Worm (Caenorhabditis elegans) whole organism, mixed stage, embryonic: ENCODE measurements around the gene T10G3.1.

Source experiments
- M03D4.4 ChIP-seq: sonication (generic microtip); optimal IDR thresholded peaks from 2 replicates; lab custom pipeline; 2017; ENCODE audit warnings: mild to moderate bottlenecking, missing genetic modification characterization, missing compliant biosample characterization
- bed-3 ChIP-seq: fragments of 200-800 bp; sonication (Bioruptor generic); optimal IDR thresholded peaks from 3 replicates; lab custom pipeline; 2018; ENCODE audit warnings: mild to moderate bottlenecking, missing genetic modification characterization, moderate library complexity, missing compliant biosample characterization
- blmp-1 ChIP-seq: fragments of 150-350 bp; optimal IDR thresholded peaks from 2 replicates; lab custom pipeline; 2014; ENCODE audit warnings: missing biosample characterization, missing genetic modification characterization
- ceh-43 ChIP-seq: fragments of 200-800 bp; sonication (Bioruptor generic); optimal IDR thresholded peaks from 2 replicates; lab custom pipeline; 2018; ENCODE audit warnings: mild to moderate bottlenecking, missing genetic modification characterization, moderate library complexity, missing compliant biosample characterization
- ceh-83 ChIP-seq: fragments of 200-800 bp; sonication (Bioruptor generic); optimal IDR thresholded peaks from 2 replicates; lab custom pipeline; 2018; ENCODE audit warnings: mild to moderate bottlenecking, missing genetic modification characterization, missing compliant biosample characterization
- ces-1 ChIP-seq: fragments of 150-350 bp; optimal IDR thresholded peaks from 2 replicates; lab custom pipeline; 2014; ENCODE audit warnings: missing biosample characterization, missing genetic modification reagents, missing genetic modification characterization
- cnd-1 ChIP-seq: fragments of 200-800 bp; sonication (Bioruptor generic); optimal IDR thresholded peaks from 2 replicates; lab custom pipeline; 2018; ENCODE audit warnings: mild to moderate bottlenecking, missing genetic modification characterization, missing compliant biosample characterization
- drap-1 ChIP-seq: fragments of 200-800 bp; sonication (Bioruptor generic); optimal IDR thresholded peaks from 3 replicates; lab custom pipeline; 2018; ENCODE audit warnings: mild to moderate bottlenecking, missing genetic modification characterization, missing compliant biosample characterization
- elt-1 ChIP-seq: sonication (generic microtip); optimal IDR thresholded peaks from 2 replicates; lab custom pipeline; 2017; ENCODE audit warnings: missing genetic modification characterization, mild to moderate bottlenecking, missing compliant biosample characterization, antibody characterized with exemption, moderate library complexity, borderline replicate concordance; ENCODE audit not compliant: insufficient read depth
- elt-3 ChIP-seq: fragments of 150-350 bp; optimal IDR thresholded peaks from 2 replicates; lab custom pipeline; 2014; ENCODE audit warnings: missing biosample characterization, missing genetic modification characterization
- flh-1 ChIP-seq: fragments of 200-800 bp; sonication (Bioruptor generic); optimal IDR thresholded peaks from 2 replicates; lab custom pipeline; 2018; ENCODE audit warnings: mild to moderate bottlenecking, missing genetic modification characterization, moderate library complexity, missing compliant biosample characterization
- ham-2 ChIP-seq: fragments of 200-800 bp; sonication (Bioruptor generic); optimal IDR thresholded peaks from 2 replicates; lab custom pipeline; 2018; ENCODE audit warnings: mild to moderate bottlenecking, missing genetic modification characterization, missing compliant biosample characterization
- hlh-1 ChIP-seq: fragments of 150-350 bp; optimal IDR thresholded peaks from 2 replicates; lab custom pipeline; 2014; ENCODE audit warnings: missing biosample characterization, missing genetic modification reagents, missing genetic modification characterization
- lin-13 ChIP-seq: fragments of 150-350 bp; optimal IDR thresholded peaks from 2 replicates; lab custom pipeline; 2014; ENCODE audit warnings: missing biosample characterization, missing genetic modification characterization
- lin-32 ChIP-seq: fragments of 200-800 bp; sonication (Bioruptor generic); optimal IDR thresholded peaks from 2 replicates; lab custom pipeline; 2018; ENCODE audit warnings: mild to moderate bottlenecking, missing genetic modification characterization, missing compliant biosample characterization
- lsy-2 ChIP-seq: fragments of 150-350 bp; optimal IDR thresholded peaks from 2 replicates; lab custom pipeline; 2014; ENCODE audit warnings: missing biosample characterization, missing genetic modification characterization
- mab-5 ChIP-seq: fragments of 150-350 bp; optimal IDR thresholded peaks from 2 replicates; lab custom pipeline; 2014; ENCODE audit warnings: missing biosample characterization, missing genetic modification characterization
- mep-1 ChIP-seq: fragments of 150-350 bp; optimal IDR thresholded peaks from 2 replicates; lab custom pipeline; 2017; ENCODE audit warnings: missing biosample characterization, missing genetic modification reagents, missing genetic modification characterization, inconsistent platforms
- mls-2 ChIP-seq: sonication (generic microtip); optimal IDR thresholded peaks from 2 replicates; lab custom pipeline; 2016; ENCODE audit warnings: mild to moderate bottlenecking, missing genetic modification characterization, moderate library complexity, missing compliant biosample characterization
- nhr-12 ChIP-seq: fragments of 150-350 bp; optimal IDR thresholded peaks from 2 replicates; lab custom pipeline; 2014; ENCODE audit warnings: missing biosample characterization, missing genetic modification characterization
- nhr-2 ChIP-seq: fragments of 150-350 bp; optimal IDR thresholded peaks from 2 replicates; lab custom pipeline; 2014; ENCODE audit warnings: missing biosample characterization, missing genetic modification characterization
- nhr-237 ChIP-seq: fragments of 150-350 bp; optimal IDR thresholded peaks from 2 replicates; lab custom pipeline; 2014; ENCODE audit warnings: missing biosample characterization, missing genetic modification characterization
- nhr-76 ChIP-seq: sonication (generic microtip); optimal IDR thresholded peaks from 2 replicates; lab custom pipeline; 2017; ENCODE audit warnings: missing biosample characterization, missing genetic modification characterization
- pha-4 ChIP-seq: fragments of 150-350 bp; optimal IDR thresholded peaks from 2 replicates; lab custom pipeline; 2018; ENCODE audit warnings: missing biosample characterization, missing genetic modification reagents, missing genetic modification characterization
- sem-2 ChIP-seq: fragments of 200-800 bp; sonication (Bioruptor generic); optimal IDR thresholded peaks from 2 replicates; lab custom pipeline; 2018; ENCODE audit warnings: mild to moderate bottlenecking, missing genetic modification characterization, missing compliant biosample characterization
- snpc-4 ChIP-seq: fragments of 150-350 bp; optimal IDR thresholded peaks from 2 replicates; lab custom pipeline; 2014; ENCODE audit warnings: missing biosample characterization, missing genetic modification characterization
- sptf-1 ChIP-seq: sonication (generic microtip); optimal IDR thresholded peaks from 2 replicates; lab custom pipeline; 2017; ENCODE audit warnings: mild to moderate bottlenecking, missing genetic modification characterization, moderate library complexity, missing compliant biosample characterization
- tbx-8 ChIP-seq: fragments of 200-800 bp; sonication (Bioruptor generic); optimal IDR thresholded peaks from 2 replicates; lab custom pipeline; 2018; ENCODE audit warnings: mild to moderate bottlenecking, missing genetic modification characterization, moderate library complexity, missing compliant biosample characterization
- unc-120 ChIP-seq: sonication (generic microtip); optimal IDR thresholded peaks from 2 replicates; lab custom pipeline; 2017; ENCODE audit warnings: missing genetic modification characterization, missing compliant biosample characterization; ENCODE audit not compliant: poor library complexity, severe bottlenecking
- unc-39 ChIP-seq: fragments of 150-350 bp; optimal IDR thresholded peaks from 2 replicates; lab custom pipeline; 2014; ENCODE audit warnings: missing biosample characterization, missing genetic modification characterization
- unc-62 ChIP-seq: fragments of 150-350 bp; optimal IDR thresholded peaks from 2 replicates; lab custom pipeline; 2014; ENCODE audit warnings: missing biosample characterization, missing genetic modification reagents, missing genetic modification characterization
- zip-8 ChIP-seq: fragments of 150-350 bp; optimal IDR thresholded peaks from 2 replicates; lab custom pipeline; 2014; ENCODE audit warnings: missing biosample characterization, missing genetic modification characterization
- ztf-11 ChIP-seq: fragments of 150-350 bp; optimal IDR thresholded peaks from 2 replicates; lab custom pipeline; 2014; ENCODE audit warnings: missing biosample characterization, missing genetic modification characterization

Gene T10G3.1

ce11 chrV:13473467-13473866, at the start of gene T10G3.1:
Gene T10G3.1 (minus strand): TSS chrV:13473679.
- TF ChIP-seq unc-62 (GFP tag; lab: Kevin White, UChicago): peak; percentile 79
- TF ChIP-seq lin-32 (GFP tag; lab: Kevin White, UChicago): no peak
- TF ChIP-seq hlh-1 (tag; lab: Kevin White, UChicago): peak; percentile 97

ce11 chrV:13523194-13523593, 49.7 kb upstream of the T10G3.1 start, which contains the start of gene R11G10.3:
Gene R11G10.3 (plus strand): TSS chrV:13523494.
- TF ChIP-seq unc-120 (no peak), mab-5 (tag; lab: Kevin White, UChicago) (no peak), nhr-12 (tag; lab: Kevin White, UChicago) (no peak), nhr-76 (tag; lab: Kevin White, UChicago) (no peak), nhr-2 (tag; lab: Kevin White, UChicago) (no peak), unc-39 (tag; lab: Kevin White, UChicago) (no peak), unc-62 (GFP tag; lab: Kevin White, UChicago) (no peak), hlh-1 (tag; lab: Kevin White, UChicago) (no peak), zip-8 (tag; lab: Kevin White, UChicago) (no peak), blmp-1 (no peak), cnd-1 (tag; lab: Kevin White, UChicago) (no peak), lsy-2 (tag; lab: Kevin White, UChicago) (no peak), ham-2 (no peak), ceh-83 (no peak), ces-1 (GFP tag; lab: Kevin White, UChicago) (no peak)

ce11 chrV:13515115-13515514, 41.6 kb upstream of the T10G3.1 start, which contains the start of gene semi-1:
Gene semi-1 (minus strand): TSS chrV:13515215.
- TF ChIP-seq ces-1 (GFP tag; lab: Kevin White, UChicago) (no peak), hlh-1 (tag; lab: Kevin White, UChicago) (no peak), ham-2 (no peak), sptf-1 (tag; lab: Kevin White, UChicago) (no peak), nhr-76 (tag; lab: Kevin White, UChicago) (no peak), cnd-1 (tag; lab: Kevin White, UChicago) (no peak), M03D4.4 (no peak), snpc-4 (tag; lab: Kevin White, UChicago) (no peak), flh-1 (no peak), elt-3 (no peak), mab-5 (tag; lab: Kevin White, UChicago) (no peak), elt-1 (tag; lab: Kevin White, UChicago) (no peak), ztf-11 (tag; lab: Kevin White, UChicago) (no peak)

- TF ChIP-seq sptf-1 (tag; lab: Kevin White, UChicago) (no peak), lin-13 (tag; lab: Kevin White, UChicago) (no peak), M03D4.4 (no peak), elt-3 (no peak), blmp-1 (no peak), mab-5 (tag; lab: Kevin White, UChicago) (no peak), lin-32 (GFP tag; lab: Kevin White, UChicago) (no peak), mls-2 (no peak), ceh-43 (GFP tag; lab: Kevin White, UChicago) (no peak), sem-2 (GFP tag; lab: Kevin White, UChicago) (no peak), lsy-2 (tag; lab: Kevin White, UChicago) (no peak), nhr-12 (tag; lab: Kevin White, UChicago) (no peak)
Measured at ce11 chrV:13512515-13512914, 39.0 kb upstream of the T10G3.1 start.

- TF ChIP-seq bed-3 (no peak), mep-1 (tag; lab: Kevin White, UChicago) (no peak), cnd-1 (tag; lab: Kevin White, UChicago) (no peak), zip-8 (tag; lab: Kevin White, UChicago) (peak; percentile 64), ztf-11 (tag; lab: Kevin White, UChicago) (no peak), lsy-2 (tag; lab: Kevin White, UChicago) (no peak)
- TF ChIP-seq, all 35 proteins: peak for 1
Measured at ce11 chrV:13511618-13512017, 38.1 kb upstream of the T10G3.1 start, which contains the start of gene avr-15. Gene avr-15 (minus strand): TSS chrV:13511718.

- TF ChIP-seq pha-4 (tag; lab: Kevin White, UChicago): no peak
- no peak for TF ChIP-seq lin-13 (tag; lab: Kevin White, UChicago)
- TF ChIP-seq hlh-1 (tag; lab: Kevin White, UChicago): no peak
- TF ChIP-seq tbx-8 (GFP tag; lab: Kevin White, UChicago): no peak
- no peak for TF ChIP-seq nhr-237 (tag; lab: Kevin White, UChicago)
- TF ChIP-seq bed-3: no peak
- no peak for TF ChIP-seq ceh-43 (GFP tag; lab: Kevin White, UChicago)
- TF ChIP-seq unc-62 (GFP tag; lab: Kevin White, UChicago): no peak
- no peak for TF ChIP-seq nhr-2 (tag; lab: Kevin White, UChicago)
- TF ChIP-seq ham-2: no peak
- TF ChIP-seq drap-1 (GFP tag; lab: Kevin White, UChicago): no peak
Measured at ce11 chrV:13506321-13506720, 32.8 kb upstream of the T10G3.1 start, which contains the start of gene R11G10.4. Gene R11G10.4 (plus strand): TSS chrV:13506621.
